Worm (Caenorhabditis elegans) whole organism, L2 larva: ENCODE data around the gene Y57G11C.33.

ENCODE experiments used
- C34F6.9 ChIP-seq: fragments of 150-350 bp; optimal IDR thresholded peaks from 2 replicates; lab custom pipeline; 2014; ENCODE audit warnings: missing biosample characterization, missing genetic modification characterization
- F13H6.1 ChIP-seq: sonication (generic microtip); optimal IDR thresholded peaks from 2 replicates; lab custom pipeline; 2016; ENCODE audit warnings: missing genetic modification characterization, missing compliant biosample characterization
- R02D3.7 ChIP-seq: fragments of 150-350 bp; optimal IDR thresholded peaks from 2 replicates; lab custom pipeline; 2014; ENCODE audit warnings: missing biosample characterization, missing genetic modification characterization
- Y55F3AM.14 ChIP-seq: fragments of 200-800 bp; sonication (Bioruptor generic); optimal IDR thresholded peaks from 2 replicates; lab custom pipeline; 2018; ENCODE audit warnings: mild to moderate bottlenecking, missing genetic modification characterization, missing compliant biosample characterization
- ZK546.5 ChIP-seq: sonication (generic microtip); optimal IDR thresholded peaks from 2 replicates; lab custom pipeline; 2017; ENCODE audit warnings: missing biosample characterization, missing genetic modification characterization
- aly-2 ChIP-seq: fragments of 150-350 bp; optimal IDR thresholded peaks from 2 replicates; lab custom pipeline; 2014; ENCODE audit warnings: missing biosample characterization, missing genetic modification characterization
- ama-1 ChIP-seq: fragments of 150-350 bp; optimal IDR thresholded peaks from 2 replicates; lab custom pipeline; 2018; ENCODE audit warnings: inconsistent platforms
- blmp-1 ChIP-seq: sonication (generic microtip); optimal IDR thresholded peaks from 2 replicates; lab custom pipeline; 2017; ENCODE audit warnings: missing genetic modification characterization, mild to moderate bottlenecking, missing compliant biosample characterization, antibody characterized with exemption, moderate library complexity; ENCODE audit not compliant: insufficient read depth
- ceh-16 ChIP-seq: fragments of 150-350 bp; optimal IDR thresholded peaks from 2 replicates; lab custom pipeline; 2014; ENCODE audit warnings: missing biosample characterization, missing genetic modification characterization
- crh-2 ChIP-seq: sonication (generic microtip); optimal IDR thresholded peaks from 2 replicates; lab custom pipeline; 2017; ENCODE audit warnings: missing biosample characterization, missing genetic modification characterization
- dmd-4 ChIP-seq: sonication (generic microtip); optimal IDR thresholded peaks from 2 replicates; lab custom pipeline; 2017; ENCODE audit warnings: missing biosample characterization, missing genetic modification characterization
- egl-27 ChIP-seq: sonication (generic microtip); optimal IDR thresholded peaks from 3 replicates; lab custom pipeline; 2017; ENCODE audit warnings: missing biosample characterization, missing genetic modification reagents, missing genetic modification characterization
- elt-1 ChIP-seq: fragments of 150-350 bp; optimal IDR thresholded peaks from 2 replicates; lab custom pipeline; 2014; ENCODE audit warnings: missing biosample characterization, missing genetic modification characterization
- elt-3 ChIP-seq: sonication (generic microtip); optimal IDR thresholded peaks from 2 replicates; lab custom pipeline; 2017; ENCODE audit warnings: missing biosample characterization, missing genetic modification characterization
- fos-1 ChIP-seq: fragments of 150-350 bp; optimal IDR thresholded peaks from 2 replicates; lab custom pipeline; 2014; ENCODE audit warnings: missing biosample characterization, missing genetic modification characterization
- gmeb-1 ChIP-seq: fragments of 150-350 bp; optimal IDR thresholded peaks from 2 replicates; lab custom pipeline; 2014; ENCODE audit warnings: missing biosample characterization, missing genetic modification characterization
- lin-11 ChIP-seq: fragments of 150-350 bp; sonication (generic microtip); optimal IDR thresholded peaks from 2 replicates; lab custom pipeline; 2014; ENCODE audit warnings: missing biosample characterization, missing genetic modification characterization, inconsistent platforms, mixed read lengths
- lin-13 ChIP-seq: fragments of 150-350 bp; optimal IDR thresholded peaks from 2 replicates; lab custom pipeline; 2014; ENCODE audit warnings: missing biosample characterization, missing genetic modification reagents, missing genetic modification characterization
- lin-39 ChIP-seq: fragments of 150-350 bp; optimal IDR thresholded peaks from 2 replicates; lab custom pipeline; 2014; ENCODE audit warnings: missing biosample characterization, missing genetic modification reagents, missing genetic modification characterization
- lsy-2 ChIP-seq, 2 experiments: fragments of 150-350 bp in 1 of 2; sonication (generic microtip) in 1 of 2; optimal IDR thresholded peaks; 2 replicates each; lab custom pipeline; 2014 to 2017; ENCODE audit warnings: missing biosample characterization in 2 of 2, missing genetic modification characterization in 2 of 2
- mab-5 ChIP-seq: fragments of 150-350 bp; optimal IDR thresholded peaks from 2 replicates; lab custom pipeline; 2014; ENCODE audit warnings: missing biosample characterization, missing genetic modification characterization
- mbf-1 ChIP-seq: sonication (generic microtip); optimal IDR thresholded peaks from 2 replicates; lab custom pipeline; 2017; ENCODE audit warnings: missing biosample characterization, missing genetic modification characterization
- mdl-1 ChIP-seq, 2 experiments: fragments of 150-350 bp in 1 of 2; sonication (generic microtip) in 1 of 2; optimal IDR thresholded peaks; 2 replicates each; lab custom pipeline; 2017; ENCODE audit warnings: missing biosample characterization in 2 of 2, missing genetic modification characterization in 2 of 2
- nhr-10 ChIP-seq: sonication (generic microtip); optimal IDR thresholded peaks from 2 replicates; lab custom pipeline; 2017; ENCODE audit warnings: missing biosample characterization, missing genetic modification characterization
- nhr-12 ChIP-seq: fragments of 150-350 bp; optimal IDR thresholded peaks from 2 replicates; lab custom pipeline; 2014; ENCODE audit warnings: missing biosample characterization, missing genetic modification characterization
- nhr-129 ChIP-seq: fragments of 150-350 bp; optimal IDR thresholded peaks from 2 replicates; lab custom pipeline; 2014; ENCODE audit warnings: missing biosample characterization, missing genetic modification characterization
- nhr-21 ChIP-seq: fragments of 150-350 bp; optimal IDR thresholded peaks from 2 replicates; lab custom pipeline; 2014; ENCODE audit warnings: missing biosample characterization, missing genetic modification characterization
- nhr-237 ChIP-seq: fragments of 150-350 bp; optimal IDR thresholded peaks from 2 replicates; lab custom pipeline; 2014; ENCODE audit warnings: missing biosample characterization, missing genetic modification characterization
- nhr-25 ChIP-seq: fragments of 150-350 bp; sonication (generic microtip); optimal IDR thresholded peaks from 3 replicates; lab custom pipeline; 2014; ENCODE audit warnings: missing biosample characterization, missing genetic modification characterization
- nhr-6 ChIP-seq: fragments of 150-350 bp; optimal IDR thresholded peaks from 2 replicates; lab custom pipeline; 2014; ENCODE audit warnings: missing biosample characterization, missing genetic modification characterization
- peb-1 ChIP-seq: fragments of 150-350 bp; optimal IDR thresholded peaks from 2 replicates; lab custom pipeline; 2014; ENCODE audit warnings: missing biosample characterization, missing genetic modification characterization
- skn-1 ChIP-seq: sonication (generic microtip); optimal IDR thresholded peaks from 2 replicates; lab custom pipeline; 2017; ENCODE audit warnings: missing biosample characterization, missing genetic modification characterization
- sma-3 ChIP-seq: sonication (generic microtip); optimal IDR thresholded peaks from 2 replicates; lab custom pipeline; 2016; ENCODE audit warnings: missing genetic modification reagents, missing genetic modification characterization, missing compliant biosample characterization
- sma-9 ChIP-seq, 2 experiments: fragments of 150-350 bp in 1 of 2; sonication (generic microtip) in 1 of 2; optimal IDR thresholded peaks; 2 replicates each; lab custom pipeline; 2014 to 2016; ENCODE audit warnings: missing genetic modification characterization in 2 of 2, mild to moderate bottlenecking in 1 of 2, missing biosample characterization in 1 of 2, missing compliant biosample characterization in 1 of 2, missing genetic modification reagents in 1 of 2, moderate library complexity in 1 of 2
- snpc-4 ChIP-seq: fragments of 150-350 bp; optimal IDR thresholded peaks from 2 replicates; lab custom pipeline; 2014; ENCODE audit warnings: missing biosample characterization, missing genetic modification characterization
- unc-55 ChIP-seq: fragments of 150-350 bp; sonication (generic microtip); optimal IDR thresholded peaks from 3 replicates; lab custom pipeline; 2014; ENCODE audit warnings: missing biosample characterization, missing genetic modification reagents, missing genetic modification characterization
- unc-62 ChIP-seq: fragments of 150-350 bp; optimal IDR thresholded peaks from 2 replicates; lab custom pipeline; 2014; ENCODE audit warnings: missing biosample characterization, missing genetic modification reagents, missing genetic modification characterization
- ztf-11 ChIP-seq: sonication (generic microtip); optimal IDR thresholded peaks from 2 replicates; lab custom pipeline; 2017; ENCODE audit warnings: missing biosample characterization, missing genetic modification characterization
- ztf-4 ChIP-seq: fragments of 150-350 bp; optimal IDR thresholded peaks from 2 replicates; lab custom pipeline; 2014; ENCODE audit warnings: missing biosample characterization, missing genetic modification characterization

Y57G11C.33 gene

ce11 chrIV:14611892-14612497, 44.9 kb upstream of the Y57G11C.33 start:
- TF ChIP-seq nhr-25 = peak; percentile 61
- no peak for TF ChIP-seq elt-1
- peak; percentile 71 for TF ChIP-seq sma-9 (GFP tag; optimal IDR thresholded peaks at IDR 0.05; lab: Kevin White, UChicago)
- TF ChIP-seq sma-9 (tag; optimal IDR thresholded peaks at IDR 0.05; lab: Kevin White, UChicago) = no peak
- peak; percentile 82 for TF ChIP-seq nhr-129 (tag; lab: Kevin White, UChicago)
- TF ChIP-seq nhr-237 (tag; lab: Kevin White, UChicago) = no peak
- peak; percentile 35 for TF ChIP-seq ceh-16 (tag; lab: Kevin White, UChicago)
- peak; percentile 21 for TF ChIP-seq gmeb-1 (tag; lab: Kevin White, UChicago)
- no peak for TF ChIP-seq ztf-4 (tag; lab: Kevin White, UChicago)
- TF ChIP-seq blmp-1 = peak; percentile 11
- TF ChIP-seq snpc-4 (tag; lab: Kevin White, UChicago) = peak; percentile 94
- no peak for TF ChIP-seq nhr-21
- TF ChIP-seq, all 48 proteins: peak for 7

DNA sequence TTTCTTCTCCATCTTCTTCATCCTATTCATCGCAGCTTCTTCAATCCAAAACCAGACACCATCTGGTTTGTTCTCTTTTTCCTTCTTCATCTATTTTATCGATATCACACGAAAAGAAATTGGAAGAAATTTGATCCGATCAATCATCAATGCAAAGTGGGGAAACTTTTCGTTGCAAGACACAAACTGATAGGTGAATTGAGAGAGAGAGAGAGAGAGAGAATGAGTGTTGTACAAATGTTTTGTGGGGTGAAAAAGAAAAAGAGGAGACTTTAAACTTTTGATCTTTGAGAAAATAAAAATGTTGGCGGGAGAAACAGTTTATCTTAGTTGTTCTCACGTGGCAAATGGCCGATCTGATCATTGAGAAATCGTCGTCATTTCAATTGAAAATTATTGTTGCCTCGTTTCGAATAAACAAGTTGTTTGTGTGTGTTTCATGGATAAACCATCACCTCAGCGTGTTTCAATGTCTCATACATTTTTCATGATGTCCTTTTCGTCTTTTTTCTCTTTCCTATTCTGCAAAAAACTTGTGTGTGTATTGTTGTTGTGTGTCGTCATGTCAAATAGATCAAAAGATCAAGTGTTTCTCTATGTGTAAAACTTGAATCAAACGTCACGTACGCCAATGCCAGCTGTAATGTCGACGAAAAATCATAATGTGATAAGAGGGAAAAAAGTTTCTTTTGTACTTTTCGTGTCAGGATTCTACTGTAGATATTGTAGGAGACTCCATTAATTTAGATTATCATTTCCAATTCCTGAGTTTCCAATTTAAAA, 44.1 kb upstream of the Y57G11C.33 start:
- TF ChIP-seq unc-62 (GFP tag; lab: Kevin White, UChicago) (no peak), nhr-25 (peak; percentile 88), snpc-4 (tag; lab: Kevin White, UChicago) (no peak), dmd-4 (no peak), F13H6.1 (tag; lab: Kevin White, UChicago) (peak; percentile 68), blmp-1 (peak; percentile 72), R02D3.7 (tag; lab: Kevin White, UChicago) (no peak), nhr-129 (tag; lab: Kevin White, UChicago) (peak; percentile 85), unc-55 (peak; percentile 45), nhr-21 (peak; percentile 69), sma-3 (GFP tag; lab: Kevin White, UChicago) (peak; percentile 49), lsy-2 (tag; optimal IDR thresholded peaks at IDR 0.05; lab: Kevin White, UChicago) (peak in 1 of 2 experiments; percentile 68), nhr-12 (tag; lab: Kevin White, UChicago) (no peak), fos-1 (peak; percentile 58), mdl-1 (tag; optimal IDR thresholded peaks at IDR 0.05; lab: Kevin White, UChicago) (peak; percentile 48 to 53), mab-5 (peak; percentile 40), egl-27 (tag; lab: Kevin White, UChicago) (peak; percentile 14), lin-11 (tag; lab: Kevin White, UChicago) (no peak), crh-2 (tag; lab: Kevin White, UChicago) (peak; percentile 70), C34F6.9 (tag; lab: Kevin White, UChicago) (peak; percentile 32), nhr-6 (tag; lab: Kevin White, UChicago) (peak; percentile 74), aly-2 (tag; lab: Kevin White, UChicago) (no peak), peb-1 (tag; lab: Kevin White, UChicago) (no peak), mbf-1 (tag; lab: Kevin White, UChicago) (no peak), lin-39 (tag; lab: Kevin White, UChicago) (no peak), sma-9 (GFP tag; optimal IDR thresholded peaks at IDR 0.05; lab: Kevin White, UChicago) (peak; percentile 96), sma-9 (tag; optimal IDR thresholded peaks at IDR 0.05; lab: Kevin White, UChicago) (no peak), ztf-11 (no peak)

DNA sequence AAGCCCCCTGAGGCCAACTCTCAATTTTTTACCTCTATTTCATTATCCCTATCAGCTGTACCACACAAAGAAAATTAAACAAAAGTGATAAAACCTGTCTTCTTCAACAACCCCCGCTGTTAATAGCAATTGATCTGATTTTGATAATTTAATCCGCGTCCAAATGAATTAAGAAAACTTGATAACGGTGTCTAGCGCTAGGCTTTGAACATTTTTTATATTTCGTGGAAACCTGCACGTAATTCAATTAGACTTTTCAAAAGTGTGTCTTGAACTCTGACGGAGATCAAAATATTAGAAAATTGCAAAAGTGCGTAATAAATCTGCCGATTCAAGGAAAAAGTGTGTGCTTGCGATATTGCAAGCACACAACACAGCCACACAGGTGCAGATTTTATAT, 43.5 kb upstream of the Y57G11C.33 start:
- TF ChIP-seq nhr-21 (peak; percentile 79), lsy-2 (tag; optimal IDR thresholded peaks at IDR 0.05; lab: Kevin White, UChicago) (peak in 1 of 2 experiments; percentile 21), sma-9 (GFP tag; optimal IDR thresholded peaks at IDR 0.05; lab: Kevin White, UChicago) (peak; percentile 19), sma-9 (tag; optimal IDR thresholded peaks at IDR 0.05; lab: Kevin White, UChicago) (no peak), lin-13 (GFP tag; lab: Kevin White, UChicago) (no peak)

DNA sequence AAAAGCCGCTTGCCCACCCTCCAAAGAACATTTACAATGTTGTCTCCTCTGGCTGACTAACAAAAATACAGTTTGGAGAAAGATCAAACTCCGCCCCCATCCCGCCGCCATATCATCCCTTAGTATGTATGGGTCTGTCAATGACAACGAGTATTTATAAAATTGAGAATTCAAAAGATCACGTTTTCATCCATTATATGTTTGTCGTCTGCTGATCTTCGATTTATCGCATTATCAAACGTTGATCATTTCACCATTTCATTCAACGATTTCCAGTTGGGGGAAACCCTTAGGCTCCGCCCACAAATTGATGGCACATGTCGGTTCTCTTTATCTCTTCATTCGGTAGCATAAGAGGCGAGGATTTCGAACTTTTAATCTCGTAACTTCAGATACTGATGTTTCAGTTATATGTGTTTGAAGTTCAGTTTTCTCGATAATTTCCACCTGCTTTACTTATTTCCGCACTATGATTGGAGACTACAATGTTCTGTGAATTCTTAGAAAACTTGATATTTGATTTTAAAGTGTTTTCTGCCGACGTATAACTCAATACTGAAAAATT, 42.6 kb upstream of the Y57G11C.33 start:
- no peak for TF ChIP-seq unc-55
- TF ChIP-seq aly-2 (tag; lab: Kevin White, UChicago) = no peak
- no peak for TF ChIP-seq egl-27 (tag; lab: Kevin White, UChicago)
- TF ChIP-seq ZK546.5 = no peak
- TF ChIP-seq nhr-6 (tag; lab: Kevin White, UChicago) = peak; percentile 44
- no peak for TF ChIP-seq ztf-11
- TF ChIP-seq lsy-2 (tag; optimal IDR thresholded peaks at IDR 0.05; lab: Kevin White, UChicago) = peak in 1 of 2 experiments; percentile 34
- no peak for TF ChIP-seq elt-3 (tag; lab: Kevin White, UChicago)
- TF ChIP-seq lin-13 (GFP tag; lab: Kevin White, UChicago) = no peak
- TF ChIP-seq dmd-4 = no peak
- no peak for TF ChIP-seq snpc-4 (tag; lab: Kevin White, UChicago)
- peak; percentile 13 for TF ChIP-seq fos-1
- TF ChIP-seq mbf-1 (tag; lab: Kevin White, UChicago) = no peak
- no peak for TF ChIP-seq ceh-16 (tag; lab: Kevin White, UChicago)
- peak; percentile 34 for TF ChIP-seq gmeb-1 (tag; lab: Kevin White, UChicago)
- TF ChIP-seq blmp-1 = peak; percentile 69
- no peak for TF ChIP-seq ama-1 (lab: Kevin White, UChicago)
- TF ChIP-seq nhr-129 (tag; lab: Kevin White, UChicago) = peak; percentile 75
- TF ChIP-seq nhr-10 (tag; lab: Kevin White, UChicago) = no peak
- no peak for TF ChIP-seq lin-11 (tag; lab: Kevin White, UChicago)
- TF ChIP-seq nhr-25 = peak; percentile 80
- no peak for TF ChIP-seq nhr-237 (tag; lab: Kevin White, UChicago)
- peak; percentile 62 for TF ChIP-seq crh-2 (tag; lab: Kevin White, UChicago)
- TF ChIP-seq skn-1 (tag; lab: Kevin White, UChicago) = no peak
- TF ChIP-seq lin-39 (tag; lab: Kevin White, UChicago) = no peak
- TF ChIP-seq sma-3 (GFP tag; lab: Kevin White, UChicago) = peak; percentile 81
- TF ChIP-seq nhr-12 (tag; lab: Kevin White, UChicago) = no peak
- peak; percentile 51 for TF ChIP-seq Y55F3AM.14 (GFP tag; lab: Kevin White, UChicago)
- TF ChIP-seq R02D3.7 (tag; lab: Kevin White, UChicago) = no peak
